Worm (Caenorhabditis elegans) whole organism, late embryonic: ENCODE measurements around the gene F52E1.5.
A peak's percentile ranks its signal among the peaks of the same experiment; 100 is the strongest.

ENCODE experiments used
- C08G9.2 ChIP-seq: sonication (generic microtip); optimal IDR thresholded peaks from 2 replicates; lab custom pipeline; 2016; ENCODE audit warnings: mild to moderate bottlenecking, missing genetic modification characterization, moderate library complexity, missing compliant biosample characterization
- K02D7.2 ChIP-seq: sonication (generic microtip); optimal IDR thresholded peaks from 2 replicates; lab custom pipeline; 2017; ENCODE audit warnings: mild to moderate bottlenecking, missing genetic modification characterization, missing compliant biosample characterization
- Y22D7AL.16 ChIP-seq: sonication (generic microtip); optimal IDR thresholded peaks from 2 replicates; lab custom pipeline; 2016; ENCODE audit warnings: missing genetic modification characterization, missing compliant biosample characterization
- ahr-1 ChIP-seq: sonication (generic microtip); optimal IDR thresholded peaks from 2 replicates; lab custom pipeline; 2016; ENCODE audit warnings: missing genetic modification characterization, missing compliant biosample characterization
- ama-1 ChIP-seq: fragments of 150-350 bp; optimal IDR thresholded peaks from 2 replicates; lab custom pipeline; 2014
- ceh-14 ChIP-seq: sonication (generic microtip); optimal IDR thresholded peaks from 2 replicates; lab custom pipeline; 2016; ENCODE audit warnings: missing genotype, missing genetic modification characterization, missing compliant biosample characterization
- ceh-18 ChIP-seq: sonication (generic microtip); optimal IDR thresholded peaks from 2 replicates; lab custom pipeline; 2016; ENCODE audit warnings: missing genetic modification characterization, missing compliant biosample characterization
- ceh-2 ChIP-seq: sonication (generic microtip); optimal IDR thresholded peaks from 2 replicates; lab custom pipeline; 2016; ENCODE audit warnings: missing genotype, missing genetic modification characterization, missing compliant biosample characterization
- ceh-24 ChIP-seq: sonication (generic microtip); optimal IDR thresholded peaks from 2 replicates; lab custom pipeline; 2016; ENCODE audit warnings: mild to moderate bottlenecking, missing genetic modification characterization, missing compliant biosample characterization
- ceh-31 ChIP-seq: sonication (generic microtip); optimal IDR thresholded peaks from 2 replicates; lab custom pipeline; 2016; ENCODE audit warnings: missing genetic modification characterization, missing compliant biosample characterization
- ceh-6 ChIP-seq: fragments of 200-800 bp; sonication (Bioruptor generic); optimal IDR thresholded peaks from 2 replicates; lab custom pipeline; 2018; ENCODE audit warnings: mild to moderate bottlenecking, missing genetic modification characterization, missing compliant biosample characterization
- ceh-9 ChIP-seq: sonication (generic microtip); optimal IDR thresholded peaks from 2 replicates; lab custom pipeline; 2016; ENCODE audit warnings: mild to moderate bottlenecking, missing genetic modification characterization, inconsistent platforms, missing compliant biosample characterization
- che-1 ChIP-seq: sonication (generic microtip); optimal IDR thresholded peaks from 2 replicates; lab custom pipeline; 2016; ENCODE audit warnings: mild to moderate bottlenecking, missing genetic modification characterization, missing compliant biosample characterization
- dve-1 ChIP-seq: sonication (generic microtip); optimal IDR thresholded peaks from 2 replicates; lab custom pipeline; 2017; ENCODE audit warnings: antibody characterized with exemption, mild to moderate bottlenecking, missing genetic modification characterization, missing compliant biosample characterization
- elt-2 ChIP-seq: sonication (generic microtip); optimal IDR thresholded peaks from 2 replicates; lab custom pipeline; 2016; ENCODE audit warnings: missing genetic modification reagents, missing genetic modification characterization, missing compliant biosample characterization
- elt-4 ChIP-seq: sonication (generic microtip); optimal IDR thresholded peaks from 2 replicates; lab custom pipeline; 2016; ENCODE audit warnings: missing genetic modification characterization, missing compliant biosample characterization
- ets-4 ChIP-seq: sonication (generic microtip); optimal IDR thresholded peaks from 2 replicates; lab custom pipeline; 2016; ENCODE audit warnings: missing genetic modification characterization, missing compliant biosample characterization
- fkh-10 ChIP-seq: fragments of 150-350 bp; optimal IDR thresholded peaks from 2 replicates; lab custom pipeline; 2014; ENCODE audit warnings: missing biosample characterization, missing genetic modification reagents, missing genetic modification characterization
- gmeb-2 ChIP-seq: sonication (generic microtip); optimal IDR thresholded peaks from 2 replicates; lab custom pipeline; 2016; ENCODE audit warnings: missing genetic modification characterization, inconsistent platforms, missing compliant biosample characterization
- hlh-15 ChIP-seq: sonication (generic microtip); optimal IDR thresholded peaks from 2 replicates; lab custom pipeline; 2016; ENCODE audit warnings: missing genetic modification characterization, missing compliant biosample characterization
- hlh-30 ChIP-seq: sonication (generic microtip); optimal IDR thresholded peaks from 2 replicates; lab custom pipeline; 2017; ENCODE audit warnings: antibody characterized with exemption, missing genetic modification characterization, missing compliant biosample characterization; ENCODE audit not compliant: insufficient read depth
- madf-2 ChIP-seq: sonication (generic microtip); optimal IDR thresholded peaks from 2 replicates; lab custom pipeline; 2017; ENCODE audit warnings: missing genetic modification characterization, missing compliant biosample characterization
- mec-3 ChIP-seq: sonication (generic microtip); optimal IDR thresholded peaks from 2 replicates; lab custom pipeline; 2016; ENCODE audit warnings: borderline replicate concordance, missing genetic modification characterization, missing compliant biosample characterization
- nfya-1 ChIP-seq: sonication (generic microtip); optimal IDR thresholded peaks from 2 replicates; lab custom pipeline; 2017; ENCODE audit warnings: missing genetic modification characterization, mild to moderate bottlenecking, missing compliant biosample characterization, antibody characterized with exemption, moderate library complexity
- nhr-232 ChIP-seq: sonication (generic microtip); optimal IDR thresholded peaks from 2 replicates; lab custom pipeline; 2016; ENCODE audit warnings: missing genetic modification characterization, missing compliant biosample characterization
- npax-4 ChIP-seq: sonication (generic microtip); optimal IDR thresholded peaks from 2 replicates; lab custom pipeline; 2016; ENCODE audit warnings: missing genetic modification characterization, missing compliant biosample characterization
- pag-3 ChIP-seq: sonication (generic microtip); optimal IDR thresholded peaks from 2 replicates; lab custom pipeline; 2016; ENCODE audit warnings: missing compliant biosample characterization, missing genetic modification characterization, borderline replicate concordance
- pat-9 ChIP-seq: fragments of 200-800 bp; sonication (Bioruptor generic); optimal IDR thresholded peaks from 2 replicates; lab custom pipeline; 2018; ENCODE audit warnings: mild to moderate bottlenecking, missing genetic modification characterization, moderate library complexity, missing compliant biosample characterization
- pha-4 ChIP-seq: fragments of 150-350 bp; optimal IDR thresholded peaks from 2 replicates; lab custom pipeline; 2018; ENCODE audit warnings: missing biosample characterization, missing genetic modification reagents, missing genetic modification characterization
- pros-1 ChIP-seq: fragments of 150-350 bp; optimal IDR thresholded peaks from 2 replicates; lab custom pipeline; 2014; ENCODE audit warnings: missing biosample characterization, missing genetic modification reagents, missing genetic modification characterization
- ref-2 ChIP-seq: sonication (generic microtip); optimal IDR thresholded peaks from 2 replicates; lab custom pipeline; 2016; ENCODE audit warnings: missing genetic modification characterization, missing compliant biosample characterization
- rnt-1 ChIP-seq: sonication (generic microtip); optimal IDR thresholded peaks from 2 replicates; lab custom pipeline; 2016; ENCODE audit warnings: missing genetic modification characterization, missing compliant biosample characterization
- sox-4 ChIP-seq: sonication (generic microtip); optimal IDR thresholded peaks from 2 replicates; lab custom pipeline; 2017; ENCODE audit warnings: mild to moderate bottlenecking, missing genetic modification characterization, inconsistent platforms, missing compliant biosample characterization
- tbx-2 ChIP-seq: sonication (generic microtip); optimal IDR thresholded peaks from 2 replicates; lab custom pipeline; 2016; ENCODE audit warnings: missing genetic modification characterization, missing compliant biosample characterization
- tbx-7 ChIP-seq: sonication (generic microtip); optimal IDR thresholded peaks from 2 replicates; lab custom pipeline; 2016; ENCODE audit warnings: missing genotype, missing genetic modification characterization, missing compliant biosample characterization
- ttx-3 ChIP-seq: sonication (generic microtip); optimal IDR thresholded peaks from 2 replicates; lab custom pipeline; 2016; ENCODE audit warnings: missing genetic modification reagents, missing genetic modification characterization, missing compliant biosample characterization
- unc-42 ChIP-seq: sonication (generic microtip); optimal IDR thresholded peaks from 2 replicates; lab custom pipeline; 2016; ENCODE audit warnings: missing genotype, missing genetic modification characterization, missing compliant biosample characterization
- unc-55 ChIP-seq: sonication (generic microtip); optimal IDR thresholded peaks from 2 replicates; lab custom pipeline; 2017; ENCODE audit warnings: missing biosample characterization, missing genetic modification reagents, missing genetic modification characterization

The F52E1.5 gene

ce11 chrV:8345436-8345835 lies 33.9 kb upstream of the F52E1.5 start, which contains the start of gene C08D8.1:
C08D8.1 (plus strand) TSS chrV:8345759.
- no peak for TF ChIP-seq rnt-1 (tag; lab: Kevin White, UChicago)
- TF ChIP-seq pha-4 (tag; lab: Kevin White, UChicago): no peak
- no peak for TF ChIP-seq pros-1 (tag; lab: Kevin White, UChicago)
- no peak for TF ChIP-seq pag-3 (tag; lab: Kevin White, UChicago)
- no peak for TF ChIP-seq madf-2
- no peak for TF ChIP-seq elt-2 (tag; lab: Kevin White, UChicago)

- TF ChIP-seq unc-55 (GFP tag; lab: Kevin White, UChicago) (peak; percentile 15), C08G9.2 (tag; lab: Kevin White, UChicago) (peak; percentile 32), ceh-9 (tag; lab: Kevin White, UChicago) (no peak), ceh-6 (no peak), ama-1 (lab: Kevin White, UChicago) (peak; percentile 89), hlh-30 (tag; lab: Kevin White, UChicago) (no peak), ceh-31 (peak; percentile 0), che-1 (tag; lab: Kevin White, UChicago) (no peak), ceh-18 (tag; lab: Kevin White, UChicago) (peak; percentile 62), nfya-1 (tag; lab: Kevin White, UChicago) (peak; percentile 42), elt-4 (tag; lab: Kevin White, UChicago) (no peak), rnt-1 (tag; lab: Kevin White, UChicago) (no peak), dve-1 (no peak), elt-2 (tag; lab: Kevin White, UChicago) (peak; percentile 42), unc-42 (tag; lab: Kevin White, UChicago) (no peak), ref-2 (no peak), tbx-2 (tag; lab: Kevin White, UChicago) (peak; percentile 34), K02D7.2 (tag; lab: Kevin White, UChicago) (no peak)
Measured at ce11 chrV:8348959-8349389, 30.3 kb upstream of the F52E1.5 start.

DNA sequence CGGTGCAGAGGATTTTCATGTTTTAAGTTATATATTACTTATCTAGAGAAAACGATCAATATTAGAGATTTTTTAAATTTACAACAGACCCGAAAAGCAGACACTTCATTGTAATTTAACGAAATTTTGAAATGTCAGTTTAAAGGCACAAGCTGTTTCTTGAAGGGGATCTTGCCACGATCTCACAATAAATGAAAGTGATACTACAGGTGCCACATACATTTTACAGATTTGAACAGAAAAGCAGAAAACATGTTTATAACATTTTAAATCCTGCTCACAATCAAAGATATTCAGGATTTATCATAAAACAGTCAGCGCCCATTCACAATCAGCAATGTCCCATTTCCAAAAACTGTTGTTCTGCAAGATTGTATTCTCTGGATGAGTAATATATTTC lies 29.4 kb upstream of the F52E1.5 start:
- no peak for TF ChIP-seq ceh-24 (tag; lab: Kevin White, UChicago)

- TF ChIP-seq sox-4 (tag; lab: Kevin White, UChicago) (no peak), elt-2 (tag; lab: Kevin White, UChicago) (no peak), npax-4 (tag; lab: Kevin White, UChicago) (no peak), ttx-3 (tag; lab: Kevin White, UChicago) (no peak), fkh-10 (GFP tag; lab: Kevin White, UChicago) (no peak), tbx-7 (tag; lab: Kevin White, UChicago) (no peak), pat-9 (no peak), ets-4 (tag; lab: Kevin White, UChicago) (no peak), rnt-1 (tag; lab: Kevin White, UChicago) (no peak), ahr-1 (tag; lab: Kevin White, UChicago) (no peak), hlh-15 (no peak), ceh-2 (tag; lab: Kevin White, UChicago) (no peak), Y22D7AL.16 (tag; lab: Kevin White, UChicago) (no peak), gmeb-2 (tag; lab: Kevin White, UChicago) (no peak), che-1 (tag; lab: Kevin White, UChicago) (no peak), elt-4 (tag; lab: Kevin White, UChicago) (no peak), nhr-232 (no peak), ceh-9 (tag; lab: Kevin White, UChicago) (no peak), ceh-14 (tag; lab: Kevin White, UChicago) (no peak), mec-3 (tag; lab: Kevin White, UChicago) (no peak)
Measured at ce11 chrV:8351371-8351770, 27.9 kb upstream of the F52E1.5 start, which contains the start of gene srsx-22. srsx-22 (plus strand) TSS chrV:8351671.
